Fruit fly (Drosophila melanogaster): ENCODE results near the gene rtp.

dm6 chr3R:5278627-5279026, 41.5 kb upstream of the rtp start:
- TF ChIP-seq Hr78 (GFP tag; optimal IDR thresholded peaks at IDR 0.05) (no peak), OdsH (GFP tag; optimal IDR thresholded peaks at IDR 0.05) (no peak), pan (optimal IDR thresholded peaks at IDR 0.05) (no peak), usp (GFP tag; optimal IDR thresholded peaks at IDR 0.05) (no peak), Myc (optimal IDR thresholded peaks at IDR 0.05) (no peak), Dfd (GFP tag; optimal IDR thresholded peaks at IDR 0.05) (no peak), dl (GFP tag; optimal IDR thresholded peaks at IDR 0.05; ENCODE audit: insufficient read depth in 1 of 2, partially characterized antibody in 2 of 2) (no peak), HLH106 (tag; optimal IDR thresholded peaks at IDR 0.05) (no peak), ey (GFP tag; optimal IDR thresholded peaks at IDR 0.05) (no peak), h (GFP tag; optimal IDR thresholded peaks at IDR 0.05) (no peak), Rel (GFP tag; optimal IDR thresholded peaks at IDR 0.05) (no peak), Rel (tag; optimal IDR thresholded peaks at IDR 0.05) (no peak), CrebA (GFP tag; optimal IDR thresholded peaks at IDR 0.05; ENCODE audit: borderline replicate concordance) (no peak), sage (GFP tag; optimal IDR thresholded peaks at IDR 0.05) (no peak)

Data from whole organism, wandering third instar larva.